ENCODE assay signal across 5 fruit fly cellular contexts in the genomic region with DNA sequence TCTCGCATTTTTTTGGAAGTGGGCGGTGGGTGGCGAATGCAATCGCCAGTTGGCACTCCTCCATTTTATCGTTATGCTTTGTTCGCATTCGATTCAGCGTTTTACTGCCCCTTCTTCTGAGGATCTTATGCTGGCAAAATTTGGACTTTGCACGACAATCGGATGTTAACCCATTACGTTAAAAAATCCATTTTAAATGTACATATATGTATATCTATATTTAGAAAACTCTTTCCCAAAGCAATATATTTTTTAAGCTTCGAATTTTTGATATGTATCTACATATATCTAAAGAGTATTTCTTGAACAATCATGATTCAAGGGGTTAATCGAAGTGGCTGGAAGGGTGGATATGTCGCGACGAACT.
TF ChIP-seq lines count a peak whose summit lies in the region.

No protein-coding gene starts in this region.

- no peak for TF ChIP-seq CTCF in whole organism, embryonic (GFP tag; optimal IDR thresholded peaks at IDR 0.05; lab: Kevin White, UChicago)

TF ChIP-seq in whole organism, adult, 20 proteins besides CTCF, POLR2A, EP300 and RAD21:
- TF ChIP-seq pad (GFP tag; optimal IDR thresholded peaks at IDR 0.05; lab: Kevin White, UChicago) (no peak), toe (GFP tag; optimal IDR thresholded peaks at IDR 0.05; lab: Kevin White, UChicago) (no peak), CG7045 (GFP tag; optimal IDR thresholded peaks at IDR 0.05; lab: Kevin White, UChicago) (no peak), kay (GFP tag; lab: Kevin White, UChicago; ENCODE audit: borderline replicate concordance) (peak; percentile 28)

TF ChIP-seq in whole organism, embryonic, 481 proteins besides CTCF, POLR2A, EP300 and RAD21:
- TF ChIP-seq Trl (optimal IDR thresholded peaks at IDR 0.05; lab: Kevin White, UChicago) (peak in 1 of 2 experiments; percentile 8), Trl (GFP tag; optimal IDR thresholded peaks at IDR 0.05; lab: Kevin White, UChicago) (no peak), bsh (GFP tag; optimal IDR thresholded peaks at IDR 0.05; lab: Kevin White, UChicago) (peak in 1 of 2 experiments; percentile 54), bbx (GFP tag; IDR thresholded peaks at IDR 0.05; lab: Robert Waterston, UW; ENCODE audit: partially characterized antibody) (no peak), nom (GFP tag; optimal IDR thresholded peaks at IDR 0.05; lab: Kevin White, UChicago) (peak; percentile 94)
TF ChIP-seq in whole organism, embryonic: peak in this region for 3.

TF ChIP-seq in whole organism, prepupa, 60 proteins besides CTCF, POLR2A, EP300 and RAD21 (continues in another document):
- TF ChIP-seq Smox (GFP tag; optimal IDR thresholded peaks at IDR 0.05; lab: Kevin White, UChicago): peak; percentile 50
- peak; percentile 70 for TF ChIP-seq spab (GFP tag; optimal IDR thresholded peaks at IDR 0.05; lab: Kevin White, UChicago)
- peak; percentile 6 for TF ChIP-seq CG10631 (GFP tag; optimal IDR thresholded peaks at IDR 0.05; lab: Kevin White, UChicago)
- TF ChIP-seq CG6808 (GFP tag; optimal IDR thresholded peaks at IDR 0.05; lab: Kevin White, UChicago): peak; percentile 76
- TF ChIP-seq ss (GFP tag; optimal IDR thresholded peaks at IDR 0.05; lab: Kevin White, UChicago): peak; percentile 91 to 93
- no peak for TF ChIP-seq Hr38 (GFP tag; optimal IDR thresholded peaks at IDR 0.05; lab: Kevin White, UChicago)
- peak; percentile 9 for TF ChIP-seq CG6792 (GFP tag; optimal IDR thresholded peaks at IDR 0.05; lab: Kevin White, UChicago)
- TF ChIP-seq pdm3 (GFP tag; optimal IDR thresholded peaks at IDR 0.05; lab: Kevin White, UChicago): peak; percentile 48
- TF ChIP-seq Ets96B (tag; optimal IDR thresholded peaks at IDR 0.05; lab: Kevin White, UChicago): peak; percentile 56
- peak; percentile 86 for TF ChIP-seq CG6276 (GFP tag; optimal IDR thresholded peaks at IDR 0.05; lab: Kevin White, UChicago)
- no peak for TF ChIP-seq CG11762 (GFP tag; optimal IDR thresholded peaks at IDR 0.05; lab: Kevin White, UChicago; ENCODE audit: insufficient read depth)
- peak; percentile 79 for TF ChIP-seq CG9139 (GFP tag; optimal IDR thresholded peaks at IDR 0.05; lab: Kevin White, UChicago)
- peak; percentile 72 for TF ChIP-seq CG16779 (tag; optimal IDR thresholded peaks at IDR 0.05; lab: Kevin White, UChicago)
- TF ChIP-seq Met (GFP tag; optimal IDR thresholded peaks at IDR 0.05; lab: Kevin White, UChicago): peak; percentile 63
- TF ChIP-seq CG3032 (tag; optimal IDR thresholded peaks at IDR 0.05; lab: Kevin White, UChicago): no peak
- peak; percentile 78 for TF ChIP-seq Sox102F (GFP tag; optimal IDR thresholded peaks at IDR 0.05; lab: Kevin White, UChicago)
- peak; percentile 59 for TF ChIP-seq topi (GFP tag; optimal IDR thresholded peaks at IDR 0.05; lab: Kevin White, UChicago)
- peak; percentile 51 for TF ChIP-seq Blimp-1 (GFP tag; optimal IDR thresholded peaks at IDR 0.05; lab: Kevin White, UChicago)
- no peak for TF ChIP-seq fd85E (GFP tag; optimal IDR thresholded peaks at IDR 0.05; lab: Kevin White, UChicago)
- TF ChIP-seq esn (GFP tag; optimal IDR thresholded peaks at IDR 0.05; lab: Kevin White, UChicago): peak; percentile 28
- TF ChIP-seq CG6854 (GFP tag; optimal IDR thresholded peaks at IDR 0.05; lab: Kevin White, UChicago): peak; percentile 84
- peak in 1 of 2 experiments; percentile 59 for TF ChIP-seq salr (GFP tag; optimal IDR thresholded peaks at IDR 0.05; lab: Kevin White, UChicago)
- TF ChIP-seq CG8119 (GFP tag; IDR thresholded peaks at IDR 0.05; lab: Robert Waterston, UW): 0 out of 3 replicates have a peak, but pooled peaks have one; percentile 43
- peak; percentile 51 for TF ChIP-seq achi (GFP tag; optimal IDR thresholded peaks at IDR 0.05; lab: Kevin White, UChicago)
- no peak for TF ChIP-seq CG8319 (GFP tag; optimal IDR thresholded peaks at IDR 0.05; lab: Kevin White, UChicago)

TF ChIP-seq in whole organism, pupa, 21 proteins besides CTCF, POLR2A, EP300 and RAD21:
- no peak for TF ChIP-seq rn (GFP tag; IDR thresholded peaks at IDR 0.05; lab: Robert Waterston, UW)
- peak; percentile 74 for TF ChIP-seq D1 (tag; optimal IDR thresholded peaks at IDR 0.05; lab: Kevin White, UChicago)
- TF ChIP-seq Pif1A (GFP tag; optimal IDR thresholded peaks at IDR 0.05; lab: Kevin White, UChicago): peak; percentile 13
- peak; percentile 61 for TF ChIP-seq Snoo (tag; optimal IDR thresholded peaks at IDR 0.05; lab: Kevin White, UChicago)
- no peak for TF ChIP-seq Ets98B (GFP tag; IDR thresholded peaks at IDR 0.05; lab: Robert Waterston, UW)
- no peak for TF ChIP-seq fd96Ca (GFP tag; IDR thresholded peaks at IDR 0.05; lab: Robert Waterston, UW)
- TF ChIP-seq CG15710 (tag; optimal IDR thresholded peaks at IDR 0.05; lab: Kevin White, UChicago): peak; percentile 63
- TF ChIP-seq CG10348 (GFP tag; IDR thresholded peaks at IDR 0.05; lab: Robert Waterston, UW): no peak
- TF ChIP-seq CG4496 (GFP tag; IDR thresholded peaks at IDR 0.05; lab: Robert Waterston, UW): no peak; the same call in 2 of the 3 replicates
- TF ChIP-seq CG13204 (GFP tag; optimal IDR thresholded peaks at IDR 0.05; lab: Kevin White, UChicago): peak; percentile 59
- TF ChIP-seq Pif1B (GFP tag; optimal IDR thresholded peaks at IDR 0.05; lab: Kevin White, UChicago): peak; percentile 6
- TF ChIP-seq CG9948 (tag; optimal IDR thresholded peaks at IDR 0.05; lab: Kevin White, UChicago): peak; percentile 53
- peak; percentile 65 for TF ChIP-seq CG14655 (GFP tag; optimal IDR thresholded peaks at IDR 0.05; lab: Kevin White, UChicago)
- TF ChIP-seq CG12605 (GFP tag; IDR thresholded peaks at IDR 0.05; lab: Robert Waterston, UW): peak; percentile 5
- TF ChIP-seq CG32121 (GFP tag; IDR thresholded peaks at IDR 0.05; lab: Robert Waterston, UW): no peak
- peak; percentile 88 for TF ChIP-seq EcR (GFP tag; optimal IDR thresholded peaks at IDR 0.05; lab: Kevin White, UChicago)
- peak; percentile 71 for TF ChIP-seq CG8159 (tag; optimal IDR thresholded peaks at IDR 0.05; lab: Kevin White, UChicago)
- peak; percentile 49 for TF ChIP-seq CG17806 (tag; optimal IDR thresholded peaks at IDR 0.05; lab: Kevin White, UChicago)
- TF ChIP-seq gl (tag; optimal IDR thresholded peaks at IDR 0.05; lab: Kevin White, UChicago): peak; percentile 45
- TF ChIP-seq CG34367 (tag; optimal IDR thresholded peaks at IDR 0.05; lab: Kevin White, UChicago): peak; percentile 53
- TF ChIP-seq CG8301 (tag; optimal IDR thresholded peaks at IDR 0.05; lab: Kevin White, UChicago): peak; percentile 51

TF ChIP-seq in whole organism, wandering third instar larva, 38 proteins besides CTCF, POLR2A, EP300 and RAD21 (continues in another document):
- TF ChIP-seq sv (GFP tag; optimal IDR thresholded peaks at IDR 0.05; lab: Kevin White, UChicago): no peak
- peak; percentile 28 for TF ChIP-seq brk (GFP tag; optimal IDR thresholded peaks at IDR 0.05; lab: Kevin White, UChicago)
- TF ChIP-seq Dif (GFP tag; optimal IDR thresholded peaks at IDR 0.05; lab: Kevin White, UChicago; ENCODE audit: partially characterized antibody): no peak
- no peak for TF ChIP-seq Jra (GFP tag; optimal IDR thresholded peaks at IDR 0.05; lab: Kevin White, UChicago)
- no peak for TF ChIP-seq Myc (optimal IDR thresholded peaks at IDR 0.05; lab: Kevin White, UChicago)
- TF ChIP-seq lola (GFP tag; optimal IDR thresholded peaks at IDR 0.05; lab: Kevin White, UChicago): no peak
- no peak for TF ChIP-seq Hr83 (GFP tag; optimal IDR thresholded peaks at IDR 0.05; lab: Kevin White, UChicago; ENCODE audit: poor library complexity, severe bottlenecking)
- no peak for TF ChIP-seq Rel (GFP tag; optimal IDR thresholded peaks at IDR 0.05; lab: Kevin White, UChicago)
- TF ChIP-seq Rel (tag; optimal IDR thresholded peaks at IDR 0.05; lab: Kevin White, UChicago): no peak
- peak; percentile 11 for TF ChIP-seq sage (GFP tag; optimal IDR thresholded peaks at IDR 0.05; lab: Kevin White, UChicago)
- no peak for TF ChIP-seq CG32264 (GFP tag; optimal IDR thresholded peaks at IDR 0.05; lab: Kevin White, UChicago)
- TF ChIP-seq Abd-B (GFP tag; optimal IDR thresholded peaks at IDR 0.05; lab: Kevin White, UChicago): no peak
- TF ChIP-seq Hr78 (GFP tag; optimal IDR thresholded peaks at IDR 0.05; lab: Kevin White, UChicago): no peak
- TF ChIP-seq foxo (GFP tag; optimal IDR thresholded peaks at IDR 0.05; lab: Kevin White, UChicago): no peak
- TF ChIP-seq Sp1 (GFP tag; optimal IDR thresholded peaks at IDR 0.05; lab: Kevin White, UChicago): peak; percentile 24
- no peak for TF ChIP-seq Dfd (GFP tag; optimal IDR thresholded peaks at IDR 0.05; lab: Kevin White, UChicago)
- TF ChIP-seq psq (GFP tag; optimal IDR thresholded peaks at IDR 0.05; lab: Kevin White, UChicago): peak; percentile 58
- peak; percentile 9 for TF ChIP-seq HLH106 (tag; optimal IDR thresholded peaks at IDR 0.05; lab: Kevin White, UChicago)
- TF ChIP-seq CrebA (GFP tag; optimal IDR thresholded peaks at IDR 0.05; lab: Kevin White, UChicago; ENCODE audit: borderline replicate concordance): no peak
- no peak for TF ChIP-seq dsf (GFP tag; optimal IDR thresholded peaks at IDR 0.05; lab: Kevin White, UChicago; ENCODE audit: borderline replicate concordance)
- no peak for TF ChIP-seq N (GFP tag; optimal IDR thresholded peaks at IDR 0.05; lab: Kevin White, UChicago)
- no peak for TF ChIP-seq GATAd (GFP tag; optimal IDR thresholded peaks at IDR 0.05; lab: Kevin White, UChicago)
- no peak for TF ChIP-seq rgr (GFP tag; optimal IDR thresholded peaks at IDR 0.05; lab: Kevin White, UChicago)
- TF ChIP-seq woc (GFP tag; optimal IDR thresholded peaks at IDR 0.05; lab: Kevin White, UChicago): no peak
- no peak for TF ChIP-seq Mio (GFP tag; optimal IDR thresholded peaks at IDR 0.05; lab: Kevin White, UChicago)
- no peak for TF ChIP-seq ey (GFP tag; optimal IDR thresholded peaks at IDR 0.05; lab: Kevin White, UChicago)
- no peak for TF ChIP-seq tai (GFP tag; optimal IDR thresholded peaks at IDR 0.05; lab: Kevin White, UChicago)
- TF ChIP-seq pan (optimal IDR thresholded peaks at IDR 0.05; lab: Kevin White, UChicago): no peak
- no peak for TF ChIP-seq CG9705 (GFP tag; optimal IDR thresholded peaks at IDR 0.05; lab: Kevin White, UChicago)
- TF ChIP-seq Vsx2 (GFP tag; optimal IDR thresholded peaks at IDR 0.05; lab: Kevin White, UChicago; ENCODE audit: partially characterized antibody): no peak
- TF ChIP-seq jim (GFP tag; optimal IDR thresholded peaks at IDR 0.05; lab: Kevin White, UChicago): no peak
- TF ChIP-seq br (GFP tag; optimal IDR thresholded peaks at IDR 0.05; lab: Kevin White, UChicago): no peak
- peak; percentile 22 for TF ChIP-seq OdsH (GFP tag; optimal IDR thresholded peaks at IDR 0.05; lab: Kevin White, UChicago)
- TF ChIP-seq dmrt93B (GFP tag; optimal IDR thresholded peaks at IDR 0.05; lab: Kevin White, UChicago): no peak
- no peak for TF ChIP-seq fru (GFP tag; optimal IDR thresholded peaks at IDR 0.05; lab: Kevin White, UChicago)
- no peak for TF ChIP-seq usp (GFP tag; optimal IDR thresholded peaks at IDR 0.05; lab: Kevin White, UChicago)
- peak; percentile 21 for TF ChIP-seq h (GFP tag; optimal IDR thresholded peaks at IDR 0.05; lab: Kevin White, UChicago)
- peak; percentile 53 for TF ChIP-seq Hnf4 (GFP tag; optimal IDR thresholded peaks at IDR 0.05; lab: Kevin White, UChicago)
